Fruit fly (Drosophila melanogaster) S2 (cell line): ENCODE measurements around the gene hng3.
A peak's percentile ranks its signal among the peaks of the same experiment; 100 is the strongest.

Experiments used
- CG8478 ChIP-seq: fragments of >200 bp; optimal IDR thresholded peaks from 2 replicates; lab custom pipeline; 2018
- CTCF ChIP-seq, 2 experiments: fragments of >200 bp; optimal IDR thresholded peaks; 2 replicates each; lab custom pipeline; 2018

hng3 gene

dm6 chr3L:707992-708489 is 47.2 kb downstream of the hng3 start, which contains the start of gene CG13895:
CG13895 (minus strand) TSS chr3L:708205.
- TF ChIP-seq CTCF (optimal IDR thresholded peaks at IDR 0.05; lab: Kevin White, UChicago) = no peak
- no peak for TF ChIP-seq CG8478 (lab: Kevin White, UChicago)

dm6 chr3L:704661-705543 is 50.4 kb downstream of the hng3 start:
- no peak for TF ChIP-seq CTCF (optimal IDR thresholded peaks at IDR 0.05; lab: Kevin White, UChicago)
- TF ChIP-seq CG8478 (lab: Kevin White, UChicago) = no peak

dm6 chr3L:703160-703793 is 52.0 kb downstream of the hng3 start:
- TF ChIP-seq CG8478 (lab: Kevin White, UChicago) (no peak), CTCF (optimal IDR thresholded peaks at IDR 0.05; lab: Kevin White, UChicago) (no peak)

dm6 chr3L:701798-702635 is 53.3 kb downstream of the hng3 start:
- no peak for TF ChIP-seq CTCF (optimal IDR thresholded peaks at IDR 0.05; lab: Kevin White, UChicago)
- TF ChIP-seq CG8478 (lab: Kevin White, UChicago) = no peak

DNA sequence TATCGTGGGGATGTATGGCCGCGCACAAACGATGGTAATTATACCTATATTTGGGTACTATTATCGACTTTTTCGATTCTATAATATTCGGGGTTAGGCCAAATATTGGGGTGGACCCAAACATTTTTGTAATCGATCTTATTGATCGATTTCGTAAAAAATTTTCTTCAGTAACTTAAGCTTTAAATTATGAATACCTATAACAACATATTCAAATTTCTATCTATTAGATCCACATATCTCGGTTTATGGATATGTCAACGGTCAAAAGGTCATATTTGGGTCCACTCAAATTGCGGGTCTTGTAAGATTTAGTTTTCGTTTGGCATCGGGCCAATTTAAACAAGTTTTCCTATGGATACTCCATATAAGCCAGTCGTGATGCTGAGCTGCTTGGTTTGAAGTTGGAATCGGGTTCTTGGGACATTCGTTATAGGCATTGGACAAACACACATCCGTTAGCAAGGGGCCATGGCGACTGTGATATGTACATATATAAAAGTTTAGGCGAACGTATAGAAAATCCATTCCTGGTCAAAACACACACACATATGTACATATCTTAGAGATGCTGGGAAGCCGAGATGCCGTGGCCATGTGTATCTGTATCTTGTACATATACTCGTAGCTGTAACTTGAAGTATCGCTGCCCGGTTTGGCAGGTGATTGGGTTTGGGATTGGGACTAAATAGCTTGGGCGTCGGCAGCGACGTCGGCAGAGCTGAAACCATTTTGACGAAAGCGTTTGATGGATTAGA is 55.0 kb downstream of the hng3 start:
- no peak for TF ChIP-seq CTCF (optimal IDR thresholded peaks at IDR 0.05; lab: Kevin White, UChicago)
- no peak for TF ChIP-seq CG8478 (lab: Kevin White, UChicago)

DNA sequence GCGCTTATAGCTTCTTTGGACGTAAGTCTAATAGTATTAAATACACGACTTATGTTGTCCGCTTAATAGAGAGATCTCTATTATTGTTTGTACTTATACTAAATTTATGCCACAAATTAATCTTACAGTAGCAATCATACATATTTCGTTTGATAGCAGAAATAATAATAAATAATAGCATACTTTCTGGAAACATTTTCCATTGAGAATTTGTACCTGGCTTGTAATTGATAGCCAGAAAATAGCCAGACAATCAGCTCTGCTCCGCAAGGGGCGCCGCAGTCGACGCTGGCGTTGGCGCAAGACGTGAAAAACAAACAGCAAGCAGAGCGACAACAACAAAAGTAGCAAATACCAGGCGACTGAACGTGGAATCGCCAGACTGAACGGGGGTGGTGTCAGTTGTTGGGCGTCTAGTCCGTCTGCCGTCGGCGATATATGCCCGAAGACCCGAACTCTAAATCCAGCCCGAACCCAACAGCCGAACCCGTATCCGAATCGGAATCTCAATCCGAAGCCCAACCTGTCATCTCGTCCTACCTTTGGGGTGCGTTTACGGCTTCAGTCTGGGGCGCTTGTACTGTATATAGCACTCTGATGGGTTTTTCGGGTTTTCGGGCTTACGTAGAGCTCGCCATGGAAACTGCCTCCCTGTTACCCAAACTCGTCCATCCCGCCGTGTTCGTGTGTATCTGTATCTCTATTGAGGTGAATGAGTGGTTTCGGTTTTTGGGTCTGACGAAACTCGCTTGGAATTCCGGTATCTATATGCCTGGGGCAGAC is 55.7 kb downstream of the hng3 start:
- TF ChIP-seq CG8478 (lab: Kevin White, UChicago) (no peak), CTCF (optimal IDR thresholded peaks at IDR 0.05; lab: Kevin White, UChicago) (no peak)

DNA sequence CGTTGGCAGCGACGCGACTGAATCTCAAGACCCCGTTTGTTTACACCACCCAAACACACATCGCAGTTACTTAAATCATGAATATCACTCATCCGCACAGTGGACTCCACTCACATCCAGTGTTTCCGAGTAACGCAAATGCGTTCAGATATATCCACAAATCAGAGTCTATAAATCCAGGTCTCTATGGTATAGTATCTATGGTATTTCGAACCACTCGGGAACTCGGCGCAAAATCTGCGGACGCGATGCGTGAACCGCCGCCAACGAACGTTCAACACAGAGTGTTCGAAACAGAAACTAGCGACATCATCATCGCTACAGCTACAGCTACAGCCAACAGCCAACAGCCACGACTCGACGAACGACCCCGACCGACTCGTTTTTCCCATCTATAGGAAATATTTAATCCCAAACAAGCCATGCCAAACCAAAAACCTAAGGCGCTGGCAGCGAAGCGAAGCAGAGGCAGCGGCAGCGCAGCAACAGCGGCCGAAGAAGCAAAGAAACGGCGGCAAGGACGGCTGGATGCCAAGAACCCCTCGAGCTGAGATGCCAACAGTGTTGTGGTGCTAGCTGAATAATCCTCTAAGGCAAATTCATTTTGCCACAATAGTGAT is 56.4 kb downstream of the hng3 start, which contains the start of gene CG13894:
TSS of gene CG13894 (minus strand) at position 397 of the 620 bp plus-strand sequence.
- no peak for TF ChIP-seq CG8478 (lab: Kevin White, UChicago)
- peak in 1 of 2 experiments; percentile 0 for TF ChIP-seq CTCF (optimal IDR thresholded peaks at IDR 0.05; lab: Kevin White, UChicago)

- no peak for TF ChIP-seq CTCF (optimal IDR thresholded peaks at IDR 0.05; lab: Kevin White, UChicago)
- no peak for TF ChIP-seq CG8478 (lab: Kevin White, UChicago)
Measured at dm6 chr3L:697724-698123, 57.6 kb downstream of the hng3 start.

- TF ChIP-seq CG8478 (lab: Kevin White, UChicago) = no peak
- TF ChIP-seq CTCF (optimal IDR thresholded peaks at IDR 0.05; lab: Kevin White, UChicago) = no peak
Measured at dm6 chr3L:697055-697427, 58.2 kb downstream of the hng3 start.

DNA sequence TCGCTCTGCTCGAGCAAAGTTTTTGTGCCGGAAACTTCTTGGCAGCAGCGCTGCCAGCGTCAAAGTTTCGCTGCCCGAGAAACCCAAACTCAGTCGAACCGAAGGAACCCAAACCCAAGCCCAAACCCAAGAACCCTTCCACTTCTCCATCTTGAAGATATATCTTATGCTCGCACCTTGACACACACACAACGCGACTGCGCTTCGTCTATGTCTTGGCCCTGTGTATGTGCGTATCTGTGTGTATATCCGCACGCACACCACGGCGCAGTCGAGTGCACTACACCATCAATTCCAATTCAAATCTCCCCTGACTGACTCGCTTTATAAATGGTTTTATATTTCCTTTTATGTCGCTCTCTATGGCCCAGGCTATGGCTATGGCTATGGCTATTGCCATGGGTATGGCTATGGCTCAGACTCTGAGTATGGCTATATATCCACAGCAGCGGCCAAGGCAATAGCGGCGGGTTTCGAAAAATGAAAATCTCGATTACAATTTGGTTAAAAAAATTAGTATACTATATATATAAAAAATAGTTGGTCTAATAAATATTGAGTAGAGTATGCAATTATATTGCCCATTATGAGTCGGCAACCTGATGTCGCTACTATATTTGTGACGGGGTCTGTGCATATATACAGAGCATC is 58.8 kb downstream of the hng3 start:
- TF ChIP-seq CTCF (optimal IDR thresholded peaks at IDR 0.05; lab: Kevin White, UChicago) (no peak), CG8478 (lab: Kevin White, UChicago) (no peak)

DNA sequence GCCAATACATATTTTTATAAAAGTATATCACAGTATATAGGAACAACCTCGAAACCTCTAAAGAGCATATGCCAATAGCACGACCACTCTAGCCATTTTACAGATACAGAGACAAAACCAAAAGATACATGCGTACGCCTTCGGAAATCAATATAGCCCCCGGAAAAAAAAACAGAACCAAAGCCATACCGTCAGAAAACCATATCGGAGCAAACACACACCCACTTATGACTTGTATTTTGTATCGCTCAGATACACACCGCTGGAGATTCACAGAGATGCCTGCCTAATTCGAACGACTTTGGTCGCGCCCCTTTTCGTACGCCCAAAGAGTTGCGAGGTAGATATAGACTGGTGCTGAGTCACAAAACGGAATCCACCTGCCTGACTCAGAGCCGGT is 59.8 kb downstream of the hng3 start:
- TF ChIP-seq CG8478 (lab: Kevin White, UChicago) = no peak
- TF ChIP-seq CTCF (optimal IDR thresholded peaks at IDR 0.05; lab: Kevin White, UChicago) = no peak

- no peak for TF ChIP-seq CTCF (optimal IDR thresholded peaks at IDR 0.05; lab: Kevin White, UChicago)
- TF ChIP-seq CG8478 (lab: Kevin White, UChicago) = no peak
Measured at dm6 chr3L:692699-693098, 62.6 kb downstream of the hng3 start, which contains the start of gene Vti1a. Vti1a (minus strand) TSS chr3L:692919.
